Worm (Caenorhabditis elegans) whole organism, L1 larva: Measurements from ENCODE around the gene nkat-1.

Experiments
- C34B4.2 ChIP-seq: sonication (generic microtip); optimal IDR thresholded peaks from 2 replicates; lab custom pipeline; 2017; ENCODE audit warnings: mild to moderate bottlenecking, missing genetic modification characterization, missing compliant biosample characterization
- ama-1 ChIP-seq: fragments of 150-350 bp; optimal IDR thresholded peaks from 2 replicates; lab custom pipeline; 2014
- hlh-4 ChIP-seq: sonication (generic microtip); optimal IDR thresholded peaks from 2 replicates; lab custom pipeline; 2016; ENCODE audit warnings: mild to moderate bottlenecking, missing genetic modification characterization, missing compliant biosample characterization
- hpl-2 ChIP-seq: fragments of 150-350 bp; optimal IDR thresholded peaks from 2 replicates; lab custom pipeline; 2014; ENCODE audit warnings: missing biosample characterization, missing genetic modification reagents, missing genetic modification characterization
- lin-15B ChIP-seq: fragments of 150-350 bp; sonication (generic microtip); optimal IDR thresholded peaks from 3 replicates; lab custom pipeline; 2014; ENCODE audit warnings: missing biosample characterization, missing genetic modification characterization
- lir-3 ChIP-seq: sonication (generic microtip); optimal IDR thresholded peaks from 2 replicates; lab custom pipeline; 2016; ENCODE audit warnings: mild to moderate bottlenecking, missing genetic modification characterization, moderate library complexity, missing compliant biosample characterization; ENCODE audit not compliant: poor library complexity
- nhr-237 ChIP-seq: fragments of 150-350 bp; optimal IDR thresholded peaks from 2 replicates; lab custom pipeline; 2014; ENCODE audit warnings: missing biosample characterization, missing genetic modification characterization
- nhr-28 ChIP-seq: fragments of 150-350 bp; optimal IDR thresholded peaks from 2 replicates; lab custom pipeline; 2014; ENCODE audit warnings: missing biosample characterization, missing genetic modification characterization
- snpc-4 ChIP-seq: fragments of 150-350 bp; optimal IDR thresholded peaks from 2 replicates; lab custom pipeline; 2014; ENCODE audit warnings: missing biosample characterization, missing genetic modification characterization
- unc-62 ChIP-seq: fragments of 150-350 bp; optimal IDR thresholded peaks from 2 replicates; lab custom pipeline; 2014; ENCODE audit warnings: missing biosample characterization, missing genetic modification reagents, missing genetic modification characterization
- unc-86 ChIP-seq: sonication (generic microtip); optimal IDR thresholded peaks from 2 replicates; lab custom pipeline; 2016; ENCODE audit warnings: missing genetic modification characterization, missing compliant biosample characterization
- unc-98 ChIP-seq: fragments of 200-800 bp; sonication (Bioruptor generic); IDR thresholded peaks from 2 replicates; pipeline ENCODE4 v1.3.6; 2022; ENCODE audit warnings: missing genetic modification characterization, missing compliant biosample characterization
- xbp-1 ChIP-seq: sonication (generic microtip); optimal IDR thresholded peaks from 2 replicates; lab custom pipeline; 2016; ENCODE audit warnings: missing genetic modification characterization, missing compliant biosample characterization
- ztf-11 ChIP-seq, 2 experiments: sonication (generic microtip); optimal IDR thresholded peaks; 2 replicates each; lab custom pipeline; 2016 to 2017; ENCODE audit warnings: missing genetic modification characterization in 2 of 2, missing biosample characterization in 1 of 2, missing compliant biosample characterization in 1 of 2

DNA sequence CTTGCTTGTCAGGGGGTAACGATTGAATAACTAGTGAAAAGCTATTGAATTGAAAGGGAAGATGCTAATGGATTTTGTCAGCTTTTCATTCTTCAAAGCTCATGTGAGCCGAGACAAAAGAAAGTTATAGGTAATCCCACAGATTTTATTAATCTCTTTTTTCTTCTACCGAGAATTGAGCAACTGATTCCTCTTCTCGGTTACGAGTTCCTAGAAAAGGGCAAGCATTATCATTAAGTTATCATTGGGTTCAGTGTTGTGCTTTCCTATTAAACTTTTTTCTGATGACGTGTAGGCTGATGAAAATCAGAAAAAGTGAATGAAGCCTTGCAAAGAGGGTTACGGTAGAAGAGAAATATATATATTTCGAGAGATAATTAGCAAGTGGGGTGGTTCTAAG lies 45.7 kb upstream of the nkat-1 start:
- TF ChIP-seq snpc-4 (tag; lab: Kevin White, UChicago) (no peak), unc-86 (tag; lab: Kevin White, UChicago) (no peak), nhr-237 (tag; lab: Kevin White, UChicago) (no peak), nhr-28 (tag; lab: Kevin White, UChicago) (no peak), xbp-1 (tag; lab: Kevin White, UChicago) (no peak), unc-98 (no peak), ztf-11 (tag; optimal IDR thresholded peaks at IDR 0.05; lab: Kevin White, UChicago) (no peak), hpl-2 (GFP tag; lab: Kevin White, UChicago) (no peak), ama-1 (lab: Kevin White, UChicago) (no peak), lin-15B (tag; lab: Kevin White, UChicago) (no peak), lir-3 (tag; lab: Kevin White, UChicago) (no peak), unc-62 (no peak), C34B4.2 (tag; lab: Kevin White, UChicago) (no peak), hlh-4 (tag; lab: Kevin White, UChicago) (no peak)
